Worm (Caenorhabditis elegans) whole organism, L4 larva: ENCODE data around the gene clec-228.
A peak's percentile ranks its signal among the peaks of the same experiment; 100 is the strongest.

Source experiments
- F10B5.3 ChIP-seq: sonication (generic microtip); optimal IDR thresholded peaks from 2 replicates; lab custom pipeline; 2016; ENCODE audit warnings: mild to moderate bottlenecking, missing genetic modification characterization, missing compliant biosample characterization
- F26F4.8 ChIP-seq: fragments of 200-800 bp; sonication (Bioruptor generic); conservative IDR thresholded peaks from 2 replicates; pipeline ENCODE4 v1.3.6; 2022; ENCODE audit warnings: missing genetic modification characterization, missing compliant biosample characterization
- F37D6.2 ChIP-seq: sonication (generic microtip); optimal IDR thresholded peaks from 2 replicates; lab custom pipeline; 2016; ENCODE audit warnings: mild to moderate bottlenecking, missing genetic modification characterization, missing compliant biosample characterization
- F44E2.7 ChIP-seq: fragments of 200-800 bp; sonication (Bioruptor generic); IDR thresholded peaks from 2 replicates; pipeline ENCODE4 v2.1.2; 2022; ENCODE audit warnings: missing genetic modification characterization, missing compliant biosample characterization
- R02D3.7 ChIP-seq: fragments of 150-350 bp; sonication (generic microtip); optimal IDR thresholded peaks from 3 replicates; lab custom pipeline; 2014; ENCODE audit warnings: missing biosample characterization, missing genetic modification characterization
- T20F7.1 ChIP-seq: fragments of 200-800 bp; sonication (Bioruptor generic); optimal IDR thresholded peaks from 2 replicates; lab custom pipeline; 2018; ENCODE audit warnings: mild to moderate bottlenecking, missing genetic modification characterization, missing compliant biosample characterization
- Y105C5A.15 ChIP-seq: fragments of 200-800 bp; sonication (Bioruptor generic); IDR thresholded peaks from 2 replicates; pipeline ENCODE4 v1.3.6; 2022; ENCODE audit warnings: missing genetic modification characterization, missing compliant biosample characterization
- Y48G9A.11 ChIP-seq: fragments of 200-800 bp; sonication (Bioruptor generic); IDR thresholded peaks from 2 replicates; pipeline ENCODE4 v1.3.6; 2022; ENCODE audit warnings: missing genetic modification reagents, missing genetic modification characterization, missing compliant biosample characterization
- Y75B8A.6 ChIP-seq: fragments of 200-800 bp; sonication (Bioruptor generic); IDR thresholded peaks from 2 replicates; pipeline ENCODE4 v1.3.6; 2022; ENCODE audit warnings: missing genetic modification reagents, missing genetic modification characterization, missing compliant biosample characterization
- aly-2 ChIP-seq: sonication (generic microtip); optimal IDR thresholded peaks from 2 replicates; lab custom pipeline; 2018; ENCODE audit warnings: missing biosample characterization, missing genetic modification characterization
- attf-4 ChIP-seq: sonication (generic microtip); optimal IDR thresholded peaks from 3 replicates; lab custom pipeline; 2017; ENCODE audit warnings: missing biosample characterization, missing genetic modification characterization
- ceh-32 ChIP-seq: sonication (generic microtip); optimal IDR thresholded peaks from 2 replicates; lab custom pipeline; 2016; ENCODE audit warnings: mild to moderate bottlenecking, missing genetic modification characterization, missing compliant biosample characterization; ENCODE audit not compliant: poor library complexity
- ces-1 ChIP-seq: fragments of 150-350 bp; sonication (generic microtip); optimal IDR thresholded peaks from 4 replicates; lab custom pipeline; 2014; ENCODE audit warnings: missing biosample characterization, missing genetic modification reagents, missing genetic modification characterization
- cey-2 ChIP-seq: sonication (generic microtip); optimal IDR thresholded peaks from 3 replicates; lab custom pipeline; 2017; ENCODE audit warnings: missing genetic modification characterization, mild to moderate bottlenecking, missing compliant biosample characterization, antibody characterized with exemption, borderline replicate concordance; ENCODE audit not compliant: insufficient read depth
- daf-16 ChIP-seq, 3 experiments: sonication (generic microtip); optimal IDR thresholded peaks; 2 replicates each; lab custom pipeline; 2016 to 2017; ENCODE audit warnings: missing genetic modification characterization in 3 of 3, missing genetic modification reagents in 3 of 3, mild to moderate bottlenecking in 2 of 3, missing compliant biosample characterization in 2 of 3, missing biosample characterization in 1 of 3, moderate library complexity in 1 of 3
- dmd-6 ChIP-seq: fragments of 200-800 bp; sonication (Bioruptor generic); IDR thresholded peaks from 2 replicates; pipeline ENCODE4 v1.3.6; 2022; ENCODE audit warnings: missing genetic modification reagents, missing genetic modification characterization, missing compliant biosample characterization
- duxl-1 ChIP-seq: sonication (generic microtip); optimal IDR thresholded peaks from 2 replicates; lab custom pipeline; 2016; ENCODE audit warnings: mild to moderate bottlenecking, missing genetic modification characterization, moderate library complexity, missing compliant biosample characterization; ENCODE audit not compliant: poor library complexity
- egl-27 ChIP-seq: sonication (generic microtip); optimal IDR thresholded peaks from 3 replicates; lab custom pipeline; 2017; ENCODE audit warnings: missing biosample characterization, missing genetic modification reagents, missing genetic modification characterization
- egl-43 ChIP-seq: fragments of 200-800 bp; sonication (Bioruptor generic); IDR thresholded peaks from 2 replicates; pipeline ENCODE4 v1.3.6; 2022; ENCODE audit warnings: missing genetic modification reagents, missing genetic modification characterization, missing compliant biosample characterization
- fkh-10 ChIP-seq: fragments of 150-350 bp; optimal IDR thresholded peaks from 2 replicates; lab custom pipeline; 2014; ENCODE audit warnings: missing biosample characterization, missing genetic modification reagents, missing genetic modification characterization
- fos-1 ChIP-seq: fragments of 150-350 bp; optimal IDR thresholded peaks from 2 replicates; lab custom pipeline; 2014; ENCODE audit warnings: missing biosample characterization, missing genetic modification characterization
- hif-1 ChIP-seq, 2 experiments: sonication (generic microtip); optimal IDR thresholded peaks; 2 replicates each; lab custom pipeline; 2016 to 2017; ENCODE audit warnings: missing compliant biosample characterization in 2 of 2, missing genetic modification characterization in 2 of 2, missing genetic modification reagents in 2 of 2, missing genotype in 2 of 2, mild to moderate bottlenecking in 1 of 2
- hlh-11 ChIP-seq: fragments of 200-800 bp; sonication (Bioruptor generic); optimal IDR thresholded peaks from 2 replicates; lab custom pipeline; 2018; ENCODE audit warnings: mild to moderate bottlenecking, missing genetic modification characterization, missing compliant biosample characterization
- hlh-30 ChIP-seq: sonication (generic microtip); optimal IDR thresholded peaks from 2 replicates; lab custom pipeline; 2017; ENCODE audit warnings: antibody characterized with exemption, mild to moderate bottlenecking, missing genetic modification characterization, missing compliant biosample characterization; ENCODE audit not compliant: insufficient read depth
- hmg-1.1 ChIP-seq: fragments of 200-800 bp; sonication (Bioruptor generic); IDR thresholded peaks from 2 replicates; pipeline ENCODE4 v1.3.6; 2022; ENCODE audit warnings: missing genetic modification reagents, missing genetic modification characterization, missing compliant biosample characterization
- jun-1 ChIP-seq: fragments of 150-350 bp; optimal IDR thresholded peaks from 2 replicates; lab custom pipeline; 2014; ENCODE audit warnings: missing biosample characterization, missing genetic modification reagents, missing genetic modification characterization
- lim-7 ChIP-seq: fragments of 200-800 bp; sonication (Bioruptor generic); IDR thresholded peaks from 2 replicates; pipeline ENCODE4 v1.3.6; 2022; ENCODE audit warnings: missing genetic modification characterization, missing compliant biosample characterization
- lin-15B ChIP-seq: fragments of 150-350 bp; sonication (generic microtip); optimal IDR thresholded peaks from 3 replicates; lab custom pipeline; 2014; ENCODE audit warnings: missing biosample characterization, missing genetic modification characterization
- lin-29 ChIP-seq: fragments of 200-800 bp; sonication (Bioruptor generic); IDR thresholded peaks from 2 replicates; pipeline ENCODE4 v1.3.6; 2022; ENCODE audit warnings: missing genetic modification reagents, missing genetic modification characterization, missing compliant biosample characterization
- lin-38 ChIP-seq: fragments of 200-800 bp; sonication (Bioruptor generic); IDR thresholded peaks from 2 replicates; pipeline ENCODE4 v1.3.6; 2022; ENCODE audit warnings: missing genetic modification reagents, missing genetic modification characterization, missing compliant biosample characterization
- lin-39 ChIP-seq: fragments of 150-350 bp; optimal IDR thresholded peaks from 2 replicates; lab custom pipeline; 2014; ENCODE audit warnings: missing biosample characterization, missing genetic modification reagents, missing genetic modification characterization
- lir-3 ChIP-seq: sonication (generic microtip); optimal IDR thresholded peaks from 2 replicates; lab custom pipeline; 2016; ENCODE audit warnings: mild to moderate bottlenecking, missing genetic modification characterization, missing compliant biosample characterization
- lsy-2 ChIP-seq, 2 experiments: fragments of 150-350 bp in 1 of 2; sonication (generic microtip) in 1 of 2; optimal IDR thresholded peaks; 2 replicates each; lab custom pipeline; 2014 to 2017; ENCODE audit warnings: missing biosample characterization in 2 of 2, missing genetic modification characterization in 2 of 2
- madf-5 ChIP-seq, 2 experiments: fragments of 200-800 bp; sonication (Bioruptor generic); IDR thresholded peaks; 2 replicates each; pipeline ENCODE4 v1.3.6; 2022; ENCODE audit warnings: missing compliant biosample characterization in 2 of 2, missing genetic modification characterization in 2 of 2
- mes-2 ChIP-seq: sonication (generic microtip); optimal IDR thresholded peaks from 2 replicates; lab custom pipeline; 2016; ENCODE audit warnings: missing genotype, mild to moderate bottlenecking, missing genetic modification characterization, missing compliant biosample characterization; ENCODE audit not compliant: poor library complexity, severe bottlenecking
- nhr-11 ChIP-seq: fragments of 150-350 bp; optimal IDR thresholded peaks from 2 replicates; lab custom pipeline; 2014; ENCODE audit warnings: missing biosample characterization, missing genetic modification characterization
- nhr-111 ChIP-seq: fragments of 200-800 bp; sonication (Bioruptor generic); optimal IDR thresholded peaks from 2 replicates; lab custom pipeline; 2018; ENCODE audit warnings: mild to moderate bottlenecking, missing genetic modification characterization, missing compliant biosample characterization
- nhr-237 ChIP-seq: sonication (generic microtip); optimal IDR thresholded peaks from 2 replicates; lab custom pipeline; 2017; ENCODE audit warnings: missing biosample characterization, missing genetic modification characterization
- nhr-28 ChIP-seq: fragments of 150-350 bp; optimal IDR thresholded peaks from 2 replicates; lab custom pipeline; 2014; ENCODE audit warnings: missing biosample characterization, missing genetic modification characterization
- nhr-42 ChIP-seq: fragments of 200-800 bp; sonication (Bioruptor generic); IDR thresholded peaks from 2 replicates; pipeline ENCODE4 v1.3.6; 2022; ENCODE audit warnings: missing genetic modification characterization, missing compliant biosample characterization
- nhr-6 ChIP-seq: fragments of 150-350 bp; optimal IDR thresholded peaks from 2 replicates; lab custom pipeline; 2014; ENCODE audit warnings: missing biosample characterization, missing genetic modification characterization
- nhr-76 ChIP-seq: fragments of 150-350 bp; optimal IDR thresholded peaks from 2 replicates; lab custom pipeline; 2014; ENCODE audit warnings: missing biosample characterization, missing genetic modification characterization
- pqm-1 ChIP-seq: sonication (generic microtip); optimal IDR thresholded peaks from 2 replicates; lab custom pipeline; 2017; ENCODE audit warnings: missing biosample characterization, missing genetic modification characterization
- sdz-12 ChIP-seq: fragments of 200-800 bp; sonication (Bioruptor generic); optimal IDR thresholded peaks from 2 replicates; lab custom pipeline; 2018; ENCODE audit warnings: mild to moderate bottlenecking, missing genetic modification characterization, missing compliant biosample characterization
- skn-1 ChIP-seq: fragments of 150-350 bp; optimal IDR thresholded peaks from 2 replicates; lab custom pipeline; 2014; ENCODE audit warnings: missing biosample characterization, missing genetic modification characterization
- snpc-1.2 ChIP-seq: fragments of 200-800 bp; sonication (Bioruptor generic); IDR thresholded peaks from 2 replicates; pipeline ENCODE4 v1.3.6; 2022; ENCODE audit warnings: missing genetic modification reagents, missing genetic modification characterization, missing compliant biosample characterization
- spr-3 ChIP-seq: fragments of 200-800 bp; sonication (Bioruptor generic); optimal IDR thresholded peaks from 2 replicates; lab custom pipeline; 2018; ENCODE audit warnings: mild to moderate bottlenecking, missing genetic modification characterization, missing compliant biosample characterization
- tag-97 ChIP-seq: fragments of 200-800 bp; sonication (Bioruptor generic); IDR thresholded peaks from 2 replicates; pipeline ENCODE4 v1.3.6; 2022; ENCODE audit warnings: missing genetic modification characterization, missing compliant biosample characterization
- vab-7 ChIP-seq: fragments of 200-800 bp; sonication (Bioruptor generic); IDR thresholded peaks from 2 replicates; pipeline ENCODE4 v1.3.6; 2022; ENCODE audit warnings: missing genetic modification reagents, missing genetic modification characterization, missing compliant biosample characterization
- zag-1 ChIP-seq: fragments of 150-350 bp; optimal IDR thresholded peaks from 2 replicates; lab custom pipeline; 2014; ENCODE audit warnings: missing biosample characterization, missing genetic modification characterization
- zfp-3 ChIP-seq: fragments of 200-800 bp; sonication (Bioruptor generic); conservative IDR thresholded peaks from 2 replicates; pipeline ENCODE4 v1.3.6; 2022; ENCODE audit warnings: missing genetic modification reagents, missing genetic modification characterization, missing compliant biosample characterization
- zip-11 ChIP-seq: fragments of 200-800 bp; sonication (Bioruptor generic); IDR thresholded peaks from 2 replicates; pipeline ENCODE4 v1.3.6; 2022; ENCODE audit warnings: missing genetic modification characterization, missing compliant biosample characterization

Gene clec-228

ce11 chrV:15354648-15355047 is 15.4 kb upstream of the clec-228 start, which contains the start of gene C29F3.7 (continued):
- TF ChIP-seq mes-2 (tag; lab: Kevin White, UChicago), result no peak
- TF ChIP-seq lin-15B, result no peak
- no peak for TF ChIP-seq zfp-3
- no peak for TF ChIP-seq nhr-42
- TF ChIP-seq Y75B8A.6 (GFP tag; lab: Robert Waterston, UW), result no peak
- TF ChIP-seq vab-7 (GFP tag; lab: Robert Waterston, UW), result no peak
- TF ChIP-seq hlh-30 (tag; lab: Kevin White, UChicago), result no peak
- no peak for TF ChIP-seq hmg-1.1 (GFP tag; lab: Robert Waterston, UW)
- TF ChIP-seq jun-1 (tag; lab: Kevin White, UChicago), result no peak
- TF ChIP-seq Y48G9A.11 (GFP tag; lab: Robert Waterston, UW), result no peak
- no peak for TF ChIP-seq R02D3.7
- no peak for TF ChIP-seq egl-43 (GFP tag; lab: Robert Waterston, UW)
- no peak for TF ChIP-seq spr-3 (GFP tag; lab: Kevin White, UChicago)
- no peak for TF ChIP-seq F26F4.8 (GFP tag; lab: Robert Waterston, UW)
- peak; percentile 90 for TF ChIP-seq nhr-6 (tag; lab: Kevin White, UChicago)
- no peak for TF ChIP-seq F10B5.3 (tag; lab: Kevin White, UChicago)
- no peak for TF ChIP-seq fkh-10
- TF ChIP-seq ces-1, result no peak
- TF ChIP-seq lir-3 (tag; lab: Kevin White, UChicago), result no peak
- no peak for TF ChIP-seq Y105C5A.15 (GFP tag; lab: Robert Waterston, UW)
- TF ChIP-seq nhr-28 (tag; lab: Kevin White, UChicago), result peak; percentile 98
- no peak for TF ChIP-seq nhr-111 (GFP tag; lab: Kevin White, UChicago)
- no peak for TF ChIP-seq nhr-76 (tag; lab: Kevin White, UChicago)
- peak in 1 of 2 experiments; percentile 58 for TF ChIP-seq hif-1 (tag; optimal IDR thresholded peaks at IDR 0.05; lab: Kevin White, UChicago)
- peak; percentile 85 for TF ChIP-seq hlh-11 (tag; lab: Kevin White, UChicago)
- TF ChIP-seq zip-11 (GFP tag; lab: Robert Waterston, UW), result no peak
- TF ChIP-seq T20F7.1 (GFP tag; lab: Kevin White, UChicago), result peak; percentile 68
- no peak for TF ChIP-seq lsy-2 (tag; optimal IDR thresholded peaks at IDR 0.05; lab: Kevin White, UChicago)
- no peak for TF ChIP-seq skn-1 (tag; lab: Kevin White, UChicago)
- TF ChIP-seq lim-7 (GFP tag; lab: Robert Waterston, UW), result no peak
- no peak for TF ChIP-seq zag-1 (tag; lab: Kevin White, UChicago)
- no peak for TF ChIP-seq nhr-237
- no peak for TF ChIP-seq egl-27 (tag; lab: Kevin White, UChicago)
- TF ChIP-seq F37D6.2 (tag; lab: Kevin White, UChicago), result no peak
- no peak for TF ChIP-seq ceh-32
- no peak for TF ChIP-seq duxl-1 (tag; lab: Kevin White, UChicago)
- no peak for TF ChIP-seq lin-39 (tag; lab: Kevin White, UChicago)
- no peak for TF ChIP-seq cey-2 (tag; lab: Kevin White, UChicago)
- no peak for TF ChIP-seq sdz-12 (GFP tag; lab: Kevin White, UChicago)
- TF ChIP-seq tag-97, result no peak
- no peak for TF ChIP-seq aly-2 (tag; lab: Kevin White, UChicago)
- no peak for TF ChIP-seq madf-5 (GFP tag; IDR thresholded peaks at IDR 0.05; lab: Robert Waterston, UW)
- no peak for TF ChIP-seq daf-16 (GFP tag; optimal IDR thresholded peaks at IDR 0.05; lab: Kevin White, UChicago)
- TF ChIP-seq daf-16 (tag; optimal IDR thresholded peaks at IDR 0.05; lab: Kevin White, UChicago), result peak; percentile 96
- TF ChIP-seq lin-29 (GFP tag; lab: Robert Waterston, UW), result no peak
- TF ChIP-seq nhr-11 (tag; lab: Kevin White, UChicago), result no peak
- TF ChIP-seq pqm-1 (tag; lab: Kevin White, UChicago), result peak; percentile 72
- TF ChIP-seq snpc-1.2 (GFP tag; lab: Robert Waterston, UW), result no peak
- TF ChIP-seq lin-38, result no peak
- no peak for TF ChIP-seq F44E2.7 (GFP tag; lab: Robert Waterston, UW)
- no peak for TF ChIP-seq fos-1 (tag; lab: Kevin White, UChicago)
- no peak for TF ChIP-seq attf-4
- peak; percentile 99 for TF ChIP-seq dmd-6 (GFP tag; lab: Robert Waterston, UW)
